Fruit fly (Drosophila melanogaster): ENCODE results near the gene Slh.

DNA sequence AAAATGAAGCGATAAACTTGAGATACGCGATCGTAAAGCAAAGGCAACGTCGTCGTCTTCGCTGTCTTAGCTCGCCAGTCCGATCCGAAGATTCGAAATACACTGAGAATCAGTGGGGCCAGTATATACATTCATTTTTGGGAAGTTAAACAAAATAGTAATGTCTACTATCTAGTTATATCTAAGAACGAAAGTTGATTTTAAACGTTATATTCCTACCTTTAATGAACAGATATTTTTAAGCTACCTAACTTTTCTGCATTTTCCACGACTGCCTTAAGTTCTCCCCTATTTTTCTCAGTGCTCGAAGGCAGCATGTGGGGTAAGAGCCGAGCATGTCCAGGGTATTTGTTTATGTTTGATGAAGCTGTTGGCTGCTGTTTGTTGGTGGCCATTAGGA is 5.6 kb downstream of the Slh start:
- peak; percentile 77 for TF ChIP-seq sage (GFP tag; optimal IDR thresholded peaks at IDR 0.05)
- TF ChIP-seq dl (GFP tag; optimal IDR thresholded peaks at IDR 0.05; ENCODE audit: insufficient read depth in 1 of 2, partially characterized antibody in 2 of 2): no peak
- TF ChIP-seq psq (GFP tag; optimal IDR thresholded peaks at IDR 0.05): peak; percentile 83
- TF ChIP-seq Sp1 (GFP tag; optimal IDR thresholded peaks at IDR 0.05): peak; percentile 84
- TF ChIP-seq dsf (GFP tag; optimal IDR thresholded peaks at IDR 0.05; ENCODE audit: borderline replicate concordance): peak; percentile 3
- TF ChIP-seq tai (GFP tag; optimal IDR thresholded peaks at IDR 0.05): no peak
- peak; percentile 63 for TF ChIP-seq CG32264 (GFP tag; optimal IDR thresholded peaks at IDR 0.05)
- TF ChIP-seq jim (GFP tag; optimal IDR thresholded peaks at IDR 0.05): no peak
- peak; percentile 83 for TF ChIP-seq rgr (GFP tag; optimal IDR thresholded peaks at IDR 0.05)
- peak; percentile 17 for TF ChIP-seq CrebA (GFP tag; optimal IDR thresholded peaks at IDR 0.05; ENCODE audit: borderline replicate concordance)
- no peak for TF ChIP-seq Mio (GFP tag; optimal IDR thresholded peaks at IDR 0.05)
- TF ChIP-seq Abd-B (GFP tag; optimal IDR thresholded peaks at IDR 0.05): no peak
- no peak for TF ChIP-seq Myc (optimal IDR thresholded peaks at IDR 0.05)
- TF ChIP-seq N (GFP tag; optimal IDR thresholded peaks at IDR 0.05): no peak

All from whole organism, wandering third instar larva.